Fruit fly (Drosophila melanogaster) whole organism, embryonic: ENCODE data around the gene Irc.

Experiments used
- C15 ChIP-seq: fragments of 200-800 bp; sonication (Bioruptor generic); IDR thresholded peaks from 3 replicates; pipeline ENCODE4 v1.3.6; 2022; ENCODE audit warnings: missing biosample characterization, missing genetic modification characterization
- CG10979 ChIP-seq: fragments of 200-800 bp; sonication (Bioruptor generic); optimal IDR thresholded peaks from 2 replicates; lab custom pipeline; 2018; ENCODE audit warnings: missing biosample characterization, mild to moderate bottlenecking, missing genetic modification characterization, moderate library complexity
- CG11247 ChIP-seq: fragments of 200-800 bp; sonication (Bioruptor generic); IDR thresholded peaks from 2 replicates; pipeline ENCODE4 v1.3.6; 2022; ENCODE audit warnings: missing biosample characterization, missing genetic modification characterization
- CG12942 ChIP-seq: fragments of 200-800 bp; sonication (Bioruptor generic); optimal IDR thresholded peaks from 3 replicates; lab custom pipeline; 2016; ENCODE audit warnings: missing biosample characterization, missing genetic modification characterization
- CG15011 ChIP-seq: fragments of 200-800 bp; sonication (Bioruptor generic); optimal IDR thresholded peaks from 3 replicates; lab custom pipeline; 2018; ENCODE audit warnings: missing biosample characterization, mild to moderate bottlenecking, missing genetic modification characterization
- CG15269 ChIP-seq: fragments of 200-800 bp; sonication (Bioruptor generic); optimal IDR thresholded peaks from 2 replicates; lab custom pipeline; 2018; ENCODE audit warnings: missing biosample characterization, mild to moderate bottlenecking, missing genetic modification characterization, moderate library complexity
- CG16813 ChIP-seq: fragments of 200-800 bp; sonication (Bioruptor generic); IDR thresholded peaks from 3 replicates; pipeline ENCODE4 v1.3.6; 2022; ENCODE audit warnings: missing biosample characterization, missing genetic modification characterization; ENCODE audit not compliant: partially characterized antibody
- CG16863 ChIP-seq: fragments of 200-800 bp; sonication (Bioruptor generic); optimal IDR thresholded peaks from 3 replicates; lab custom pipeline; 2016; ENCODE audit warnings: missing biosample characterization, missing genetic modification characterization
- CG17328 ChIP-seq: fragments of 200-800 bp; sonication (Bioruptor generic); IDR thresholded peaks from 2 replicates; pipeline ENCODE4 v1.3.6; 2022; ENCODE audit warnings: missing biosample characterization, missing genetic modification characterization
- CG17802 ChIP-seq: fragments of 200-800 bp; sonication (Bioruptor generic); optimal IDR thresholded peaks from 2 replicates; lab custom pipeline; 2018; ENCODE audit warnings: missing biosample characterization, mild to moderate bottlenecking, missing genetic modification characterization, moderate library complexity
- CG2120 ChIP-seq: fragments of 200-800 bp; sonication (Bioruptor generic); optimal IDR thresholded peaks from 3 replicates; lab custom pipeline; 2016; ENCODE audit warnings: missing biosample characterization, missing genetic modification characterization
- CG2889 ChIP-seq: fragments of 200-800 bp; sonication (Bioruptor generic); IDR thresholded peaks from 3 replicates; pipeline ENCODE4 v1.3.6; 2022; ENCODE audit warnings: missing biosample characterization, missing genetic modification characterization
- CG33213 ChIP-seq: fragments of 200-800 bp; sonication (Bioruptor generic); optimal IDR thresholded peaks from 3 replicates; lab custom pipeline; 2016; ENCODE audit warnings: missing biosample characterization, missing genetic modification characterization
- CG3407 ChIP-seq: fragments of 200-800 bp; sonication (Bioruptor generic); optimal IDR thresholded peaks from 2 replicates; lab custom pipeline; 2018; ENCODE audit warnings: missing biosample characterization, mild to moderate bottlenecking, missing genetic modification characterization
- CG4360 ChIP-seq: fragments of 200-800 bp; sonication (Bioruptor generic); IDR thresholded peaks from 2 replicates; pipeline ENCODE4 v1.3.6; 2022; ENCODE audit warnings: missing biosample characterization, missing genetic modification characterization
- CG6813 ChIP-seq: fragments of 200-800 bp; sonication (Bioruptor generic); optimal IDR thresholded peaks from 2 replicates; lab custom pipeline; 2017; ENCODE audit warnings: missing biosample characterization, missing genetic modification characterization, mild to moderate bottlenecking, moderate library complexity, missing genetic modification reagents
- CG7556 ChIP-seq: fragments of 200-800 bp; sonication (Bioruptor generic); optimal IDR thresholded peaks from 2 replicates; lab custom pipeline; 2017; ENCODE audit warnings: missing biosample characterization, mild to moderate bottlenecking, missing genetic modification characterization
- CG8924 ChIP-seq: fragments of 200-800 bp; optimal IDR thresholded peaks from 3 replicates; lab custom pipeline; 2019; ENCODE audit warnings: missing biosample characterization, mild to moderate bottlenecking, missing genetic modification characterization, moderate library complexity
- CG9437 ChIP-seq: fragments of 200-800 bp; sonication (Bioruptor generic); optimal IDR thresholded peaks from 2 replicates; lab custom pipeline; 2018; ENCODE audit warnings: missing biosample characterization, mild to moderate bottlenecking, missing genetic modification characterization
- Chrac-16 ChIP-seq: fragments of 200-800 bp; sonication (Bioruptor generic); optimal IDR thresholded peaks from 3 replicates; lab custom pipeline; 2016; ENCODE audit warnings: missing biosample characterization, missing genetic modification characterization
- Dbx ChIP-seq: fragments of 200-800 bp; sonication (Bioruptor generic); IDR thresholded peaks from 3 replicates; pipeline ENCODE4 v1.3.6; 2022; ENCODE audit warnings: missing biosample characterization, missing genetic modification characterization
- Dll ChIP-seq: fragments of 200-800 bp; sonication (Bioruptor generic); IDR thresholded peaks from 4 replicates; pipeline ENCODE4 v1.3.6; 2022; ENCODE audit warnings: missing biosample characterization, missing genetic modification characterization; ENCODE audit not compliant: partially characterized antibody
- Doc3 ChIP-seq: fragments of 200-800 bp; sonication (Bioruptor generic); IDR thresholded peaks from 3 replicates; pipeline ENCODE4 v1.3.6; 2022; ENCODE audit warnings: missing biosample characterization, missing genetic modification characterization; ENCODE audit not compliant: partially characterized antibody
- Dp ChIP-seq: fragments of 200-800 bp; sonication (Bioruptor generic); optimal IDR thresholded peaks from 2 replicates; lab custom pipeline; 2018; ENCODE audit warnings: missing biosample characterization, mild to moderate bottlenecking, missing genetic modification characterization, moderate library complexity
- Drgx ChIP-seq: fragments of 200-800 bp; sonication (Bioruptor generic); IDR thresholded peaks from 2 replicates; pipeline ENCODE4 v1.3.6; 2022; ENCODE audit warnings: missing biosample characterization, missing genetic modification characterization
- GATAe ChIP-seq: fragments of 200-800 bp; sonication (Bioruptor generic); conservative IDR thresholded peaks from 2 replicates; pipeline ENCODE4 v1.3.6; 2022; ENCODE audit warnings: missing biosample characterization, missing genetic modification characterization
- HLH3B ChIP-seq: fragments of 200-800 bp; sonication (Bioruptor generic); IDR thresholded peaks from 2 replicates; pipeline ENCODE4 v1.3.6; 2022; ENCODE audit warnings: missing biosample characterization, missing genetic modification characterization
- Hey ChIP-seq: fragments of 200-800 bp; sonication (Bioruptor generic); optimal IDR thresholded peaks from 3 replicates; lab custom pipeline; 2018; ENCODE audit warnings: missing biosample characterization, mild to moderate bottlenecking, missing genetic modification characterization
- HmgZ ChIP-seq: fragments of 200-800 bp; sonication (Bioruptor generic); optimal IDR thresholded peaks from 2 replicates; lab custom pipeline; 2018; ENCODE audit warnings: missing biosample characterization, mild to moderate bottlenecking, missing genetic modification characterization
- MBD-R2 ChIP-seq: fragments of 200-800 bp; sonication (Bioruptor generic); IDR thresholded peaks from 2 replicates; pipeline ENCODE4 v1.3.6; 2022; ENCODE audit warnings: missing biosample characterization, missing genetic modification characterization
- Med ChIP-seq: fragments of 200-800 bp; sonication (Bioruptor generic); peaks from one replicate; lab custom pipeline; 2016; ENCODE audit warnings: missing biosample characterization, missing genetic modification characterization, mild to moderate bottlenecking, inconsistent platforms, moderate library complexity
- Meics ChIP-seq: fragments of 200-800 bp; sonication (Bioruptor generic); optimal IDR thresholded peaks from 2 replicates; lab custom pipeline; 2017; ENCODE audit warnings: missing biosample characterization, mild to moderate bottlenecking, missing genetic modification characterization
- Mrtf ChIP-seq: fragments of 200-800 bp; sonication (Bioruptor generic); IDR thresholded peaks from 3 replicates; pipeline ENCODE4 v1.3.6; 2022; ENCODE audit warnings: missing biosample characterization, missing genetic modification characterization
- Nf-YC ChIP-seq: fragments of 200-800 bp; optimal IDR thresholded peaks from 3 replicates; lab custom pipeline; 2019; ENCODE audit warnings: missing biosample characterization, mild to moderate bottlenecking, missing genetic modification characterization, moderate library complexity
- Taf1 ChIP-seq: fragments of 200-800 bp; sonication (Bioruptor generic); IDR thresholded peaks from 2 replicates; pipeline ENCODE4 v1.3.6; 2022; ENCODE audit warnings: missing biosample characterization, missing genetic modification characterization
- Trl ChIP-seq, 3 experiments: fragments of >200 bp in 2 of 3; fragments of 200-800 bp in 1 of 3; sonication (Bioruptor generic) in 1 of 3; optimal IDR thresholded peaks; 2 replicates in 1 of 3; 3 replicates in 2 of 3; lab custom pipeline; 2016 to 2017; ENCODE audit warnings: missing biosample characterization in 1 of 3, missing genetic modification characterization in 1 of 3
- Xbp1 ChIP-seq: fragments of 200-800 bp; sonication (Bioruptor generic); optimal IDR thresholded peaks from 3 replicates; lab custom pipeline; 2016; ENCODE audit warnings: missing biosample characterization, mild to moderate bottlenecking, missing genetic modification characterization
- aop ChIP-seq: fragments of 200-800 bp; sonication (Bioruptor generic); IDR thresholded peaks from 2 replicates; pipeline ENCODE4 v1.3.6; 2022; ENCODE audit warnings: missing biosample characterization, missing genetic modification characterization
- br ChIP-seq: fragments of >200 bp; optimal IDR thresholded peaks from 2 replicates; lab custom pipeline; 2017
- bsh ChIP-seq, 2 experiments: fragments of 200-800 bp; sonication (Bioruptor generic); optimal IDR thresholded peaks; 2 replicates each; lab custom pipeline; 2017 to 2018; ENCODE audit warnings: mild to moderate bottlenecking in 2 of 2, missing biosample characterization in 2 of 2, missing genetic modification characterization in 2 of 2, moderate library complexity in 1 of 2
- cwo ChIP-seq: fragments of 200-800 bp; sonication (Bioruptor generic); optimal IDR thresholded peaks from 3 replicates; lab custom pipeline; 2017; ENCODE audit warnings: missing biosample characterization, missing genetic modification characterization, mild to moderate bottlenecking, moderate library complexity, missing genetic modification reagents
- ftz-f1 ChIP-seq: fragments of 200-800 bp; sonication (Bioruptor generic); optimal IDR thresholded peaks from 2 replicates; lab custom pipeline; 2016; ENCODE audit warnings: missing biosample characterization, missing genetic modification characterization
- h ChIP-seq: fragments of >200 bp; optimal IDR thresholded peaks from 2 replicates; lab custom pipeline; 2017
- insv ChIP-seq, 2 experiments: fragments of 200-800 bp; sonication (Bioruptor generic); optimal IDR thresholded peaks; 3 replicates each; lab custom pipeline; 2016 to 2018; ENCODE audit warnings: missing biosample characterization in 2 of 2, missing genetic modification characterization in 2 of 2
- kah ChIP-seq: fragments of 200-800 bp; sonication (Bioruptor generic); optimal IDR thresholded peaks from 2 replicates; lab custom pipeline; 2018; ENCODE audit warnings: missing biosample characterization, mild to moderate bottlenecking, missing genetic modification characterization
- kay ChIP-seq: fragments of 200-800 bp; sonication (Bioruptor generic); optimal IDR thresholded peaks from 2 replicates; lab custom pipeline; 2016; ENCODE audit warnings: missing biosample characterization, missing genetic modification characterization
- maf-S ChIP-seq: fragments of 200-800 bp; sonication (Bioruptor generic); optimal IDR thresholded peaks from 2 replicates; lab custom pipeline; 2016; ENCODE audit warnings: missing biosample characterization, missing genetic modification characterization
- schlank ChIP-seq: fragments of 200-800 bp; sonication (Bioruptor generic); optimal IDR thresholded peaks from 2 replicates; lab custom pipeline; 2018; ENCODE audit warnings: missing biosample characterization, mild to moderate bottlenecking, missing genetic modification characterization
- tap ChIP-seq: fragments of 200-800 bp; optimal IDR thresholded peaks from 3 replicates; lab custom pipeline; 2019; ENCODE audit warnings: missing biosample characterization, mild to moderate bottlenecking, missing genetic modification characterization, moderate library complexity
- wdn ChIP-seq: fragments of 200-800 bp; sonication (Bioruptor generic); IDR thresholded peaks from 2 replicates; pipeline ENCODE4 v1.3.6; 2022; ENCODE audit warnings: missing biosample characterization, missing genetic modification characterization
- z ChIP-seq: fragments of 200-800 bp; sonication (Bioruptor generic); IDR thresholded peaks from 3 replicates; pipeline ENCODE4 v1.3.6; 2022; ENCODE audit warnings: missing biosample characterization, missing genetic modification characterization
- zen ChIP-seq: fragments of 200-800 bp; sonication (Bioruptor generic); optimal IDR thresholded peaks from 3 replicates; lab custom pipeline; 2018; ENCODE audit warnings: missing biosample characterization, mild to moderate bottlenecking, missing genetic modification characterization, moderate library complexity
- zfh1 ChIP-seq: fragments of 200-800 bp; sonication (Bioruptor generic); IDR thresholded peaks from 3 replicates; pipeline ENCODE4 v1.3.6; 2022; ENCODE audit warnings: missing biosample characterization, missing genetic modification characterization

The Irc gene

dm6 chr3R:17043570-17043923 lies 40.9 kb downstream of the Irc start (continued):
- TF ChIP-seq CG3407, result no peak
- no peak for TF ChIP-seq CG11247 (GFP tag; lab: Robert Waterston, UW)
- TF ChIP-seq C15, result no peak
- TF ChIP-seq h (lab: Kevin White, UChicago), result no peak
- peak; percentile 71 for TF ChIP-seq MBD-R2
- peak; percentile 63; the same call in 2 of the 4 replicates for TF ChIP-seq Dll (GFP tag; lab: Robert Waterston, UW)
- TF ChIP-seq Hey, result peak; percentile 60
- no peak for TF ChIP-seq Taf1 (GFP tag; lab: Robert Waterston, UW)
- TF ChIP-seq Xbp1, result no peak
- no peak for TF ChIP-seq kay (GFP tag; lab: Kevin White, UChicago)
- no peak for TF ChIP-seq HmgZ (tag; lab: Kevin White, UChicago)
- TF ChIP-seq ftz-f1, result peak; percentile 76
- no peak for TF ChIP-seq zen (tag; lab: Kevin White, UChicago)
- TF ChIP-seq Nf-YC (tag; lab: Kevin White, UChicago), result no peak
- no peak for TF ChIP-seq tap
- TF ChIP-seq Doc3 (GFP tag; lab: Robert Waterston, UW), result 0 out of 3 replicates have a peak, but pooled peaks have one; percentile 5
- TF ChIP-seq Dp, result no peak
- TF ChIP-seq insv (GFP tag; optimal IDR thresholded peaks at IDR 0.05; lab: Kevin White, UChicago), result no peak
- TF ChIP-seq Mrtf, result no peak
- TF ChIP-seq Meics (GFP tag; lab: Kevin White, UChicago), result no peak
- peak; percentile 44 for TF ChIP-seq Med (GFP tag; lab: Kevin White, UChicago)
- no peak for TF ChIP-seq CG15011 (GFP tag; lab: Kevin White, UChicago)
- TF ChIP-seq cwo (GFP tag; lab: Kevin White, UChicago), result no peak
- TF ChIP-seq CG17328 (GFP tag; lab: Robert Waterston, UW), result 0 out of 2 replicates have a peak, but pooled peaks have one; percentile 16
- TF ChIP-seq Trl (optimal IDR thresholded peaks at IDR 0.05; lab: Kevin White, UChicago), result no peak
- TF ChIP-seq Trl (GFP tag; optimal IDR thresholded peaks at IDR 0.05; lab: Kevin White, UChicago), result no peak
- TF ChIP-seq HLH3B (GFP tag; lab: Robert Waterston, UW), result no peak
- TF ChIP-seq CG33213 (GFP tag; lab: Kevin White, UChicago), result no peak
- TF ChIP-seq CG16863 (GFP tag; lab: Kevin White, UChicago), result no peak

DNA sequence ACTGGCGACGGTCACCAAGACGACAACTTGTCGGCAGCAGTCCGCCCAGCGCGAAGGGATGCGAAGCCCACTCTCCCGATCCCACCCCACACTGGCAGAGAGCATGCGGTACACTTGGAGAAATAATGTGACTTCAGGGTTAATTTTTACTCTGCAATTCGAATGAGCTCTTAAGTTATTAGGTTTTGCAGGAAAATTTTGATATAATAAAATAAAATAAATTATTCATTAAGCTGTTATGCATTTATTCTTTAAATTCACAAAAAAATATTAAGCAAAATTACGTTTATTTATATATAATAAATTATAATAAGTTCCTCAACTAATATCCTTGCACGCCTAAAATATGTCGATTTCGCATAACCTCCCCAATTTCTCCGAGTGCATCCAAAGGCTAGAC lies 46.2 kb downstream of the Irc start:
- no peak for TF ChIP-seq CG9437 (GFP tag; lab: Kevin White, UChicago)
- TF ChIP-seq Chrac-16 (GFP tag; lab: Kevin White, UChicago), result no peak
- no peak for TF ChIP-seq zfh1 (GFP tag; lab: Robert Waterston, UW)
- no peak for TF ChIP-seq z
- peak; percentile 3 for TF ChIP-seq CG6813 (GFP tag; lab: Kevin White, UChicago)
- TF ChIP-seq CG2120 (GFP tag; lab: Kevin White, UChicago), result no peak
- no peak for TF ChIP-seq br (lab: Kevin White, UChicago)
- peak; percentile 18; the same call in 1 of the 2 replicates for TF ChIP-seq Drgx (GFP tag; lab: Robert Waterston, UW)
- TF ChIP-seq CG8924, result peak; percentile 13
- no peak for TF ChIP-seq CG17802 (tag; lab: Kevin White, UChicago)
- no peak for TF ChIP-seq CG16813 (GFP tag; lab: Robert Waterston, UW)
- peak; percentile 13; the same call in 1 of the 3 replicates for TF ChIP-seq CG2889 (GFP tag; lab: Robert Waterston, UW)
- no peak for TF ChIP-seq schlank (tag; lab: Kevin White, UChicago)
- no peak for TF ChIP-seq Dbx (GFP tag; lab: Robert Waterston, UW)
- no peak for TF ChIP-seq CG12942
- TF ChIP-seq aop (GFP tag; lab: Robert Waterston, UW), result no peak
- TF ChIP-seq GATAe (GFP tag; lab: Robert Waterston, UW), result no peak
- no peak for TF ChIP-seq wdn (GFP tag; lab: Robert Waterston, UW)
- TF ChIP-seq maf-S (GFP tag; lab: Kevin White, UChicago), result no peak
- peak; percentile 68 for TF ChIP-seq CG7556 (GFP tag; lab: Kevin White, UChicago)
- peak; percentile 35 for TF ChIP-seq CG10979 (tag; lab: Kevin White, UChicago)
- no peak for TF ChIP-seq CG15269 (tag; lab: Kevin White, UChicago)
- TF ChIP-seq bsh (GFP tag; optimal IDR thresholded peaks at IDR 0.05; lab: Kevin White, UChicago), result peak in 1 of 2 experiments; percentile 42
- no peak for TF ChIP-seq kah (GFP tag; lab: Kevin White, UChicago)
- no peak for TF ChIP-seq CG4360 (GFP tag; lab: Robert Waterston, UW)
